Worm (Caenorhabditis elegans) whole organism, early embryonic: ENCODE results near the gene C30A5.10.

Experiments used
- F13C5.2 ChIP-seq: sonication (generic microtip); optimal IDR thresholded peaks from 2 replicates; lab custom pipeline; 2017; ENCODE audit warnings: mild to moderate bottlenecking, missing genetic modification characterization, inconsistent platforms, missing compliant biosample characterization
- ama-1 ChIP-seq: fragments of 150-350 bp; optimal IDR thresholded peaks from 2 replicates; lab custom pipeline; 2014
- scrt-1 ChIP-seq: fragments of 200-800 bp; sonication (Bioruptor generic); IDR thresholded peaks from 2 replicates; pipeline ENCODE4 v1.3.6; 2022; ENCODE audit warnings: missing genetic modification characterization, missing compliant biosample characterization

DNA sequence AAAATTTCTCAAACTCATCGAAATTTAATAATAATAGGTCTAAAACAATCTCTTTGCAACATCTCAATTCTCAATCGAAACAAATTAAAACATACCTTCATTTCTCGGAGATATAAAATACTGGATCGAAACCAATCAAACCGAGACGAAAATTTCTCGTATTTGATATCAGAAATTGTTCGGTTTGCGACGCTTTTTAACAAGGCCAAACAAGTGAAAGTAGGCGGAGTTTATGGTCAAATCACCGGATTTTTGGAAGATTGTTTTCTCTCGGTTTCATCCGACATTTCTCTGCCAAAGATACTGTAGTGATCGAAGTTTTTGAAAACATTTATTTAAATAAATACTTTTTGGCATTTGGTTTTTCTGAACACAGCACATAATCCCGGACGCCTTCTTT, 25.7 kb upstream of the C30A5.10 start, which contains the start of gene C02F5.14:
- TF ChIP-seq ama-1 (lab: Kevin White, UChicago) (no peak), scrt-1 (no peak), F13C5.2 (tag; lab: Kevin White, UChicago) (no peak)
